Worm (Caenorhabditis elegans): ENCODE results near the gene H28G03.3.

The H28G03.3 gene

ce11 chrX:5210927-5211655 lies 15.1 kb downstream of the H28G03.3 start:
- TF ChIP-seq zip-5 (tag; optimal IDR thresholded peaks at IDR 0.05) (no peak), C38D4.7 (GFP tag; optimal IDR thresholded peaks at IDR 0.05) (no peak), K09A11.1 (tag; optimal IDR thresholded peaks at IDR 0.05; ENCODE audit: insufficient read depth) (no peak), pqm-1 (tag; optimal IDR thresholded peaks at IDR 0.05) (no peak), ceh-19 (GFP tag; optimal IDR thresholded peaks at IDR 0.05) (no peak), pha-4 (tag; optimal IDR thresholded peaks at IDR 0.05) (no peak), unc-42 (tag; optimal IDR thresholded peaks at IDR 0.05) (no peak), ceh-24 (tag; optimal IDR thresholded peaks at IDR 0.05) (no peak), sdc-2 (tag; optimal IDR thresholded peaks at IDR 0.05) (no peak), fkh-6 (tag; optimal IDR thresholded peaks at IDR 0.05) (no peak), dve-1 (tag; optimal IDR thresholded peaks at IDR 0.05) (no peak), C08G9.2 (tag; optimal IDR thresholded peaks at IDR 0.05) (no peak), nfya-1 (tag; optimal IDR thresholded peaks at IDR 0.05) (no peak), madf-2 (tag; optimal IDR thresholded peaks at IDR 0.05) (no peak), Y22D7AL.16 (tag; optimal IDR thresholded peaks at IDR 0.05) (no peak), elt-2 (tag; optimal IDR thresholded peaks at IDR 0.05) (no peak)

ce11 chrX:5210524-5210923 lies 15.6 kb downstream of the H28G03.3 start:
- TF ChIP-seq ceh-9 (tag; optimal IDR thresholded peaks at IDR 0.05) (no peak), odd-2 (tag; optimal IDR thresholded peaks at IDR 0.05) (no peak), ceh-48 (tag; optimal IDR thresholded peaks at IDR 0.05) (no peak), unc-42 (tag; optimal IDR thresholded peaks at IDR 0.05) (peak; percentile 82)

ce11 chrX:5209429-5209828 lies 16.7 kb downstream of the H28G03.3 start:
- TF ChIP-seq gmeb-2 (tag; optimal IDR thresholded peaks at IDR 0.05) (no peak), pat-9 (tag; optimal IDR thresholded peaks at IDR 0.05) (no peak), ceh-18 (tag; optimal IDR thresholded peaks at IDR 0.05) (peak; percentile 58), syd-9 (tag; optimal IDR thresholded peaks at IDR 0.05) (no peak), pqm-1 (tag; optimal IDR thresholded peaks at IDR 0.05) (no peak), ztf-16 (tag; optimal IDR thresholded peaks at IDR 0.05) (no peak), fkh-10 (GFP tag; optimal IDR thresholded peaks at IDR 0.05) (no peak), ref-2 (tag; optimal IDR thresholded peaks at IDR 0.05) (no peak), pha-4 (tag; optimal IDR thresholded peaks at IDR 0.05) (no peak), ceh-2 (tag; optimal IDR thresholded peaks at IDR 0.05) (no peak), madf-2 (tag; optimal IDR thresholded peaks at IDR 0.05) (no peak), nhr-11 (tag; optimal IDR thresholded peaks at IDR 0.05) (no peak), tbx-2 (tag; optimal IDR thresholded peaks at IDR 0.05) (no peak), unc-55 (GFP tag; optimal IDR thresholded peaks at IDR 0.05) (peak; percentile 23), dmd-4 (tag; optimal IDR thresholded peaks at IDR 0.05; ENCODE audit: borderline replicate concordance) (no peak), elt-4 (tag; optimal IDR thresholded peaks at IDR 0.05) (no peak), npax-4 (tag; optimal IDR thresholded peaks at IDR 0.05) (no peak), hlh-6 (tag; optimal IDR thresholded peaks at IDR 0.05) (peak; percentile 25), hlh-30 (tag; optimal IDR thresholded peaks at IDR 0.05; ENCODE audit: insufficient read depth) (no peak), che-1 (tag; optimal IDR thresholded peaks at IDR 0.05) (no peak), mec-3 (tag; optimal IDR thresholded peaks at IDR 0.05; ENCODE audit: borderline replicate concordance) (no peak), ceh-9 (tag; optimal IDR thresholded peaks at IDR 0.05) (no peak), eyg-1 (tag; optimal IDR thresholded peaks at IDR 0.05) (no peak), elt-2 (tag; optimal IDR thresholded peaks at IDR 0.05) (no peak), ceh-45 (GFP tag; IDR thresholded peaks at IDR 0.05) (no peak), sdc-2 (tag; optimal IDR thresholded peaks at IDR 0.05) (no peak), fax-1 (tag; optimal IDR thresholded peaks at IDR 0.05) (no peak)

All from whole organism, late embryonic.